Worm (Caenorhabditis elegans) whole organism, late embryonic: ENCODE measurements around the gene F17H10.4.

ENCODE experiments used
- hlh-6 ChIP-seq: sonication (generic microtip); optimal IDR thresholded peaks from 2 replicates; lab custom pipeline; 2016; ENCODE audit warnings: missing genotype, missing genetic modification characterization, missing compliant biosample characterization
- odd-2 ChIP-seq: sonication (generic microtip); optimal IDR thresholded peaks from 2 replicates; lab custom pipeline; 2017; ENCODE audit warnings: antibody characterized with exemption, mild to moderate bottlenecking, missing genetic modification characterization, missing compliant biosample characterization
- pqm-1 ChIP-seq: sonication (generic microtip); optimal IDR thresholded peaks from 2 replicates; lab custom pipeline; 2016; ENCODE audit warnings: missing genetic modification characterization, missing compliant biosample characterization
- sox-4 ChIP-seq: sonication (generic microtip); optimal IDR thresholded peaks from 2 replicates; lab custom pipeline; 2017; ENCODE audit warnings: mild to moderate bottlenecking, missing genetic modification characterization, inconsistent platforms, missing compliant biosample characterization
- unc-86 ChIP-seq: sonication (generic microtip); optimal IDR thresholded peaks from 2 replicates; lab custom pipeline; 2016; ENCODE audit warnings: missing genetic modification characterization, missing compliant biosample characterization

ce11 chrX:13143236-13143635 lies 16.9 kb upstream of the F17H10.4 start:
- TF ChIP-seq odd-2 (tag; lab: Kevin White, UChicago): no peak
- no peak for TF ChIP-seq hlh-6 (tag; lab: Kevin White, UChicago)
- TF ChIP-seq pqm-1 (tag; lab: Kevin White, UChicago): no peak
- TF ChIP-seq sox-4 (tag; lab: Kevin White, UChicago): no peak
- no peak for TF ChIP-seq unc-86 (tag; lab: Kevin White, UChicago)
